Worm (Caenorhabditis elegans) whole organism, L4 larva: ENCODE measurements around the gene gfat-2.

ENCODE experiments used
- ama-1 ChIP-seq: fragments of 150-350 bp; optimal IDR thresholded peaks from 2 replicates; lab custom pipeline; 2014; ENCODE audit warnings: inconsistent platforms, mixed read lengths
- lsy-2 ChIP-seq, 2 experiments: fragments of 150-350 bp in 1 of 2; sonication (generic microtip) in 1 of 2; optimal IDR thresholded peaks; 2 replicates each; lab custom pipeline; 2014 to 2017; ENCODE audit warnings: missing biosample characterization in 2 of 2, missing genetic modification characterization in 2 of 2
- nhr-10 ChIP-seq: fragments of 150-350 bp; optimal IDR thresholded peaks from 2 replicates; lab custom pipeline; 2014; ENCODE audit warnings: missing biosample characterization, missing genetic modification characterization
- nhr-25 ChIP-seq: sonication (generic microtip); optimal IDR thresholded peaks from 2 replicates; lab custom pipeline; 2017; ENCODE audit warnings: missing genetic modification characterization, mild to moderate bottlenecking, missing compliant biosample characterization, antibody characterized with exemption, moderate library complexity, borderline replicate concordance; ENCODE audit not compliant: insufficient read depth
- nhr-6 ChIP-seq: fragments of 150-350 bp; optimal IDR thresholded peaks from 2 replicates; lab custom pipeline; 2014; ENCODE audit warnings: missing biosample characterization, missing genetic modification characterization

- TF ChIP-seq ama-1 (lab: Kevin White, UChicago): no peak
- TF ChIP-seq lsy-2 (tag; optimal IDR thresholded peaks at IDR 0.05; lab: Kevin White, UChicago): no peak
- no peak for TF ChIP-seq nhr-25 (tag; lab: Kevin White, UChicago)
- TF ChIP-seq nhr-6: no peak
- no peak for TF ChIP-seq nhr-10 (tag; lab: Kevin White, UChicago)
These were observed 21.3 kb upstream of the gfat-2 start for ce11 chrIV:11388684-11389083.
